Fruit fly (Drosophila melanogaster): ENCODE data around the gene Arp3.

The Arp3 gene

DNA sequence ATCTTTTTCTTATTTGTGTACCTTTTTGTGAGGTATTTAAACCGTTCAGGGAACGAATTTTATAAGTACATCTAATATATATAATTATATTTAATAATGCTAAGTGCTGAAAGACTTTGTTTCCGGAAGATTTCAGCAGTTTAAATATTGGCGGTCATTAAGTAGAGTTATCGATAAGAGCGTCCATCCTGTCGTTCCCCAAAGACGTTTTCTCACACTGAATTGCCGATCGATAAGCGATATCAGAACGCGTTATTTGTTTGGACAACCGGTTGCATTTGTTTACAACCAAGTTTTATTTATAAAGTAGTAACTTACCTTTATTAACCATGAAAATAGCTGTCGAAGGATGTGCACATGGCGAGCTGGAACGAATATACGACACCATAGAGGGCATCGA is 5.9 kb upstream of the Arp3 start, which contains the start of gene ldbr:
Gene ldbr, plus strand, starts transcription at position 238 of the 400 bp plus-strand sequence.
- no peak for TF ChIP-seq cyc (GFP tag; optimal IDR thresholded peaks at IDR 0.05)
- TF ChIP-seq esn (GFP tag; optimal IDR thresholded peaks at IDR 0.05): peak; percentile 50
- TF ChIP-seq vri (GFP tag; optimal IDR thresholded peaks at IDR 0.05): peak; percentile 41
- peak; percentile 91 for TF ChIP-seq fkh (GFP tag; optimal IDR thresholded peaks at IDR 0.05)

DNA sequence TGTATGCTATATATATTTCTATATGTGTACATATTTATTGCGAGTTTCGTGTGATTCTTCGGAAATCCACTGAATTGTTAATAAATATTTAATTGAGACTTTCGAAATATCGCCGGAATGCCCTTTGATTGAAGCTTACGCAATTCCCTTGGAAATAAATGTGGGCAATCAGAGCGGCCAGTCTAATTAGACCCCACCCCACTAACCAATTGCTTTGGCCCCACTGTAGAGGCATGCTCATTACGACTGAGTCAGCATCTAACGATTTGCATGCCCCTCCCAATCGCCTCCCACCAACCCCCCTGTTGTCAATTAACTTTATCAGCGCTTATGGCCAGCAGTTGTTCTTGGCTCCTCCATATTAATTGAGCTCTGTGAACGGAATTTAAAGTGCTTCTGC is 1.1 kb upstream of the Arp3 start:
- TF ChIP-seq CG15336 (GFP tag; IDR thresholded peaks at IDR 0.05) (0 out of 2 replicates have a peak, but pooled peaks have one; percentile 15), cyc (GFP tag; optimal IDR thresholded peaks at IDR 0.05) (no peak)

DNA sequence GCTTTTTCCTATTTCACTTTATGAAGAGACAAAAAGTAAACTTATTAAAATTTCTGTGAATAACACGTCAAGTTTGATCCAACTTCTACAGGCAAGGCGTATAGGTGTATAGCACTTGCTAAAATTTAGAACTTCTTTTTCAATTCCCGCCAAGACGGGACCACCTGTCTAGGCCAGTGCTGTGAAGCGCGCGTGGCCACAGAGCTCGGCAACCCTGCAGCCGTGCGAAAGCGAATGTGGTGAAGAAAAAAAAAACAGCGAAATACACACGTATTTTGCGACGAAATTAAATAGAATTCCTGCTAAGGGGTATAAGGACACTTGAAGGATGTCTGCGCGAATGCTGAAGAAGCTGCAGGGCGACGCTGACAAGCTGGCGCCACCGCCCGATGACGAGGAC is 5.5 kb downstream of the Arp3 start, which contains the start of gene Nulp1:
Gene Nulp1, plus strand, starts transcription at position 198 of the 400 bp plus-strand sequence.
- TF ChIP-seq Eip78C (GFP tag) (no peak), CG1621 (tag; optimal IDR thresholded peaks at IDR 0.05) (no peak), CG6854 (GFP tag; optimal IDR thresholded peaks at IDR 0.05) (no peak), Smox (GFP tag; optimal IDR thresholded peaks at IDR 0.05) (no peak), CG9139 (GFP tag; optimal IDR thresholded peaks at IDR 0.05) (no peak), Hr4 (GFP tag; optimal IDR thresholded peaks at IDR 0.05) (no peak), achi (GFP tag; optimal IDR thresholded peaks at IDR 0.05) (no peak), acj6 (GFP tag; optimal IDR thresholded peaks at IDR 0.05) (no peak), Blimp-1 (GFP tag; optimal IDR thresholded peaks at IDR 0.05) (peak; percentile 94), CG10669 (GFP tag; optimal IDR thresholded peaks at IDR 0.05) (no peak), CG6163 (GFP tag; IDR thresholded peaks at IDR 0.05) (0 out of 3 replicates have a peak, but pooled peaks have one; percentile 20), CG6808 (GFP tag; optimal IDR thresholded peaks at IDR 0.05) (no peak), Met (GFP tag; optimal IDR thresholded peaks at IDR 0.05) (no peak), CG15336 (GFP tag; IDR thresholded peaks at IDR 0.05) (no peak), esn (GFP tag; optimal IDR thresholded peaks at IDR 0.05) (peak; percentile 60), CG4318 (GFP tag; optimal IDR thresholded peaks at IDR 0.05) (no peak), CG11902 (GFP tag; optimal IDR thresholded peaks at IDR 0.05) (no peak)

DNA sequence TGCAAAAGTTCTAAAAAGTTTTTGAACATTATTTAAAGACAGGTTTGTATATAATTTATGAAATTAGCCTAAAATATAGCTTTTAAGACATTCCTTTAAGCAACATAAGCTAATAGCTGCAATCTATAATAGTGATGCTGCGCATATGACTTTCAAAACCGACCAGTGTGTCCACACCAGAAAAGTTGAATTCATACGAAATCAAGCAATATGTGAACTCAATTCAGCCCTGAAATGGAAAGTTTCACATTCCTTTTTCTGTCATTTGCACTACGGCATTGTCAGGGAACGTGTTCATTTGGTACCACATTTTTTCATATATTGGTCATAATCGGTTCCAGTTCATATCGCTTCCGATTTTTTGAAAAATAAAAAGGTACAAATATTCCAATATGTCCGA is 6.8 kb downstream of the Arp3 start, which contains the start of gene fan:
Gene fan, plus strand, starts transcription at position 247 of the 400 bp plus-strand sequence.
- TF ChIP-seq CG6276 (GFP tag; optimal IDR thresholded peaks at IDR 0.05) (no peak), Met (GFP tag; optimal IDR thresholded peaks at IDR 0.05) (no peak), CG8632 (GFP tag; optimal IDR thresholded peaks at IDR 0.05) (no peak), CG6163 (GFP tag; IDR thresholded peaks at IDR 0.05) (no peak), cyc (GFP tag; optimal IDR thresholded peaks at IDR 0.05) (no peak), CG11902 (GFP tag; optimal IDR thresholded peaks at IDR 0.05) (no peak), Eip75B (GFP tag; optimal IDR thresholded peaks at IDR 0.05) (no peak), CG7368 (GFP tag; optimal IDR thresholded peaks at IDR 0.05) (no peak), Smox (GFP tag; optimal IDR thresholded peaks at IDR 0.05) (no peak), CG6808 (GFP tag; optimal IDR thresholded peaks at IDR 0.05) (no peak), CG34406 (GFP tag; optimal IDR thresholded peaks at IDR 0.05) (no peak), CG4318 (GFP tag; optimal IDR thresholded peaks at IDR 0.05) (no peak), CG9139 (GFP tag; optimal IDR thresholded peaks at IDR 0.05) (no peak), Hr4 (GFP tag; optimal IDR thresholded peaks at IDR 0.05) (no peak), CG32006 (GFP tag; optimal IDR thresholded peaks at IDR 0.05) (no peak), achi (GFP tag; optimal IDR thresholded peaks at IDR 0.05) (no peak), CG31627 (GFP tag; optimal IDR thresholded peaks at IDR 0.05) (no peak), net (GFP tag; optimal IDR thresholded peaks at IDR 0.05) (no peak), topi (GFP tag; optimal IDR thresholded peaks at IDR 0.05) (no peak)

- 0 out of 3 replicates have a peak, but pooled peaks have one; percentile 13 for TF ChIP-seq CG6163 (GFP tag; IDR thresholded peaks at IDR 0.05)
- TF ChIP-seq fd85E (GFP tag; optimal IDR thresholded peaks at IDR 0.05): no peak
Measured at dm6 chr3L:8108201-8108600, 7.5 kb downstream of the Arp3 start.

- TF ChIP-seq spab (GFP tag; optimal IDR thresholded peaks at IDR 0.05) (no peak), vri (GFP tag; optimal IDR thresholded peaks at IDR 0.05) (peak; percentile 30)
Measured at dm6 chr3L:8097101-8097500, 18.6 kb downstream of the Arp3 start.

Data from whole organism, prepupa.